Fruit fly (Drosophila melanogaster) whole organism, embryonic: ENCODE data around the gene H15.
A peak's percentile ranks its signal among the peaks of the same experiment; 100 is the strongest.

ENCODE experiments used
- ATbp ChIP-seq: fragments of 200-800 bp; sonication (Bioruptor generic); optimal IDR thresholded peaks from 2 replicates; lab custom pipeline; 2017; ENCODE audit warnings: missing biosample characterization, mild to moderate bottlenecking, missing genetic modification characterization, missing genetic modification reagents
- Ada2b ChIP-seq: fragments of 200-800 bp; sonication (Bioruptor generic); IDR thresholded peaks from 2 replicates; pipeline ENCODE4 v1.3.6; 2022; ENCODE audit warnings: missing biosample characterization, missing genetic modification characterization
- Blimp-1 ChIP-seq: fragments of 200-800 bp; sonication (Bioruptor generic); optimal IDR thresholded peaks from 3 replicates; lab custom pipeline; 2018; ENCODE audit warnings: missing biosample characterization, missing genetic modification characterization, mild to moderate bottlenecking, moderate library complexity, missing genetic modification reagents
- CG10462 ChIP-seq: fragments of 200-800 bp; sonication (Bioruptor generic); optimal IDR thresholded peaks from 2 replicates; lab custom pipeline; 2016; ENCODE audit warnings: missing biosample characterization, missing genetic modification characterization
- CG10959 ChIP-seq: fragments of 200-800 bp; sonication (Bioruptor generic); IDR thresholded peaks from 2 replicates; pipeline ENCODE4 v1.3.6; 2022; ENCODE audit warnings: missing biosample characterization, missing genetic modification characterization
- CG11504 ChIP-seq: fragments of 200-800 bp; sonication (Bioruptor generic); optimal IDR thresholded peaks from 3 replicates; lab custom pipeline; 2019; ENCODE audit warnings: missing biosample characterization, mild to moderate bottlenecking, missing genetic modification characterization, moderate library complexity
- CG11560 ChIP-seq: fragments of 200-800 bp; sonication (Bioruptor generic); IDR thresholded peaks from 3 replicates; pipeline ENCODE4 v1.3.6; 2022; ENCODE audit warnings: missing biosample characterization, missing genetic modification characterization
- CG11723 ChIP-seq: fragments of 200-800 bp; sonication (Bioruptor generic); optimal IDR thresholded peaks from 2 replicates; lab custom pipeline; 2017; ENCODE audit warnings: missing biosample characterization, mild to moderate bottlenecking, missing genetic modification characterization
- CG12236 ChIP-seq: fragments of 200-800 bp; sonication (Bioruptor generic); optimal IDR thresholded peaks from 2 replicates; lab custom pipeline; 2016; ENCODE audit warnings: missing biosample characterization, missing genetic modification characterization
- CG13424 ChIP-seq: fragments of 200-800 bp; sonication (Bioruptor generic); optimal IDR thresholded peaks from 2 replicates; lab custom pipeline; 2019; ENCODE audit warnings: missing biosample characterization, mild to moderate bottlenecking, missing genetic modification characterization, moderate library complexity
- CG14710 ChIP-seq: fragments of 200-800 bp; sonication (Bioruptor generic); optimal IDR thresholded peaks from 3 replicates; lab custom pipeline; 2019; ENCODE audit warnings: missing biosample characterization, mild to moderate bottlenecking, missing genetic modification characterization, moderate library complexity
- CG1603 ChIP-seq: fragments of 200-800 bp; sonication (Bioruptor generic); optimal IDR thresholded peaks from 2 replicates; lab custom pipeline; 2019; ENCODE audit warnings: missing biosample characterization, mild to moderate bottlenecking, missing genetic modification characterization, moderate library complexity
- CG17802 ChIP-seq: fragments of 200-800 bp; sonication (Bioruptor generic); optimal IDR thresholded peaks from 2 replicates; lab custom pipeline; 2018; ENCODE audit warnings: missing biosample characterization, mild to moderate bottlenecking, missing genetic modification characterization, moderate library complexity
- CG2712 ChIP-seq: fragments of 200-800 bp; optimal IDR thresholded peaks from 3 replicates; lab custom pipeline; 2019; ENCODE audit warnings: missing biosample characterization, mild to moderate bottlenecking, missing genetic modification characterization, moderate library complexity
- CG31441 ChIP-seq: fragments of 200-800 bp; sonication (Bioruptor generic); IDR thresholded peaks from 2 replicates; pipeline ENCODE4 v1.3.6; 2022; ENCODE audit warnings: missing biosample characterization, missing genetic modification characterization
- CG3281 ChIP-seq: fragments of 200-800 bp; sonication (Bioruptor generic); optimal IDR thresholded peaks from 3 replicates; lab custom pipeline; 2017; ENCODE audit warnings: missing biosample characterization, mild to moderate bottlenecking, missing genetic modification characterization
- CG6791 ChIP-seq: fragments of 200-800 bp; sonication (Bioruptor generic); IDR thresholded peaks from 3 replicates; pipeline ENCODE4 v1.3.6; 2022; ENCODE audit warnings: missing biosample characterization, missing genetic modification characterization; ENCODE audit not compliant: partially characterized antibody
- CG7271 ChIP-seq: fragments of 200-800 bp; sonication (Bioruptor generic); optimal IDR thresholded peaks from 2 replicates; lab custom pipeline; 2018; ENCODE audit warnings: missing biosample characterization, mild to moderate bottlenecking, missing genetic modification characterization, moderate library complexity
- CG7839 ChIP-seq: fragments of 200-800 bp; sonication (Bioruptor generic); optimal IDR thresholded peaks from 3 replicates; lab custom pipeline; 2018; ENCODE audit warnings: missing biosample characterization, mild to moderate bottlenecking, missing genetic modification characterization, moderate library complexity
- CG8388 ChIP-seq: fragments of 200-800 bp; sonication (Bioruptor generic); optimal IDR thresholded peaks from 2 replicates; lab custom pipeline; 2019; ENCODE audit warnings: missing biosample characterization, mild to moderate bottlenecking, missing genetic modification characterization, moderate library complexity
- Elba2 ChIP-seq: fragments of 200-800 bp; sonication (Bioruptor generic); optimal IDR thresholded peaks from 3 replicates; lab custom pipeline; 2016; ENCODE audit warnings: missing biosample characterization, missing genetic modification characterization
- H15 ChIP-seq: fragments of 200-800 bp; sonication (Bioruptor generic); IDR thresholded peaks from 3 replicates; pipeline ENCODE4 v1.3.6; 2022; ENCODE audit warnings: missing biosample characterization, missing genetic modification characterization
- HHEX ChIP-seq: fragments of 200-800 bp; sonication (Bioruptor generic); optimal IDR thresholded peaks from 3 replicates; lab custom pipeline; 2017; ENCODE audit warnings: missing biosample characterization, mild to moderate bottlenecking, missing genetic modification characterization, missing genetic modification reagents
- HLH3B ChIP-seq: fragments of 200-800 bp; sonication (Bioruptor generic); IDR thresholded peaks from 2 replicates; pipeline ENCODE4 v1.3.6; 2022; ENCODE audit warnings: missing biosample characterization, missing genetic modification characterization
- Hr39 ChIP-seq: fragments of >200 bp; optimal IDR thresholded peaks from 2 replicates; lab custom pipeline; 2017
- MESR4 ChIP-seq: fragments of 200-800 bp; sonication (Bioruptor generic); optimal IDR thresholded peaks from 2 replicates; lab custom pipeline; 2018; ENCODE audit warnings: missing biosample characterization, mild to moderate bottlenecking, missing genetic modification characterization, moderate library complexity
- Mad ChIP-seq: fragments of 200-800 bp; sonication (Bioruptor generic); optimal IDR thresholded peaks from 2 replicates; lab custom pipeline; 2016; ENCODE audit warnings: missing biosample characterization, missing genetic modification characterization
- Nf-YA ChIP-seq: fragments of 200-800 bp; sonication (Bioruptor generic); IDR thresholded peaks from 2 replicates; pipeline ENCODE4 v1.3.6; 2022; ENCODE audit warnings: missing biosample characterization, missing genetic modification characterization
- Nf-YC ChIP-seq: fragments of 200-800 bp; optimal IDR thresholded peaks from 3 replicates; lab custom pipeline; 2019; ENCODE audit warnings: missing biosample characterization, mild to moderate bottlenecking, missing genetic modification characterization, moderate library complexity
- Sox100B ChIP-seq: fragments of 200-800 bp; sonication (Bioruptor generic); optimal IDR thresholded peaks from 3 replicates; lab custom pipeline; 2018; ENCODE audit warnings: missing biosample characterization, mild to moderate bottlenecking, missing genetic modification characterization
- Spps ChIP-seq: fragments of 200-800 bp; sonication (Bioruptor generic); optimal IDR thresholded peaks from 2 replicates; lab custom pipeline; 2018; ENCODE audit warnings: missing biosample characterization, mild to moderate bottlenecking, missing genetic modification characterization
- ara ChIP-seq: fragments of 200-800 bp; sonication (Bioruptor generic); IDR thresholded peaks from 2 replicates; pipeline ENCODE4 v1.3.6; 2022; ENCODE audit warnings: missing biosample characterization, missing genetic modification characterization
- bsh ChIP-seq, 2 experiments: fragments of 200-800 bp; sonication (Bioruptor generic); optimal IDR thresholded peaks; 2 replicates each; lab custom pipeline; 2017 to 2018; ENCODE audit warnings: mild to moderate bottlenecking in 2 of 2, missing biosample characterization in 2 of 2, missing genetic modification characterization in 2 of 2, moderate library complexity in 1 of 2
- eve ChIP-seq, 2 experiments: fragments of >200 bp; optimal IDR thresholded peaks; 2 replicates each; lab custom pipeline; 2017; ENCODE audit warnings: missing biosample characterization in 2 of 2, missing genetic modification characterization in 2 of 2
- ewg ChIP-seq: fragments of 200-800 bp; sonication (Bioruptor generic); optimal IDR thresholded peaks from 3 replicates; lab custom pipeline; 2017; ENCODE audit warnings: mild to moderate bottlenecking, missing biosample characterization, missing genetic modification reagents, missing genetic modification characterization
- eyg ChIP-seq: fragments of 200-800 bp; sonication (Bioruptor generic); optimal IDR thresholded peaks from 3 replicates; lab custom pipeline; 2016; ENCODE audit warnings: missing biosample characterization, missing genetic modification characterization
- lola ChIP-seq, 3 experiments: fragments of >200 bp in 2 of 3; fragments of 200-800 bp in 1 of 3; sonication (Bioruptor generic) in 1 of 3; optimal IDR thresholded peaks; 2 replicates each; lab custom pipeline; 2017 to 2019; ENCODE audit warnings: missing biosample characterization in 3 of 3, missing genetic modification characterization in 3 of 3, mild to moderate bottlenecking in 1 of 3, moderate library complexity in 1 of 3
- mam ChIP-seq: fragments of 200-800 bp; sonication (Bioruptor generic); optimal IDR thresholded peaks from 3 replicates; lab custom pipeline; 2016; ENCODE audit warnings: missing biosample characterization, missing genetic modification characterization
- org-1 ChIP-seq: fragments of 200-800 bp; sonication (Bioruptor generic); optimal IDR thresholded peaks from 2 replicates; lab custom pipeline; 2017; ENCODE audit warnings: missing biosample characterization, missing genetic modification characterization
- prd ChIP-seq, 3 experiments: fragments of >200 bp in 2 of 3; fragments of 200-800 bp in 1 of 3; sonication (Bioruptor generic) in 1 of 3; optimal IDR thresholded peaks in 2 of 3; IDR thresholded peaks in 1 of 3; 2 replicates in 2 of 3; 3 replicates in 1 of 3; pipeline versions ENCODE4 v1.3.6 to Lab custom; 2017 to 2022; ENCODE audit warnings: missing biosample characterization in 1 of 3, missing genetic modification characterization in 1 of 3
- ranshi ChIP-seq: fragments of 200-800 bp; sonication (Bioruptor generic); IDR thresholded peaks from 2 replicates; pipeline ENCODE4 v1.3.6; 2022; ENCODE audit warnings: missing biosample characterization, missing genetic modification characterization
- row ChIP-seq: fragments of 200-800 bp; sonication (Bioruptor generic); IDR thresholded peaks from 3 replicates; pipeline ENCODE4 v1.3.6; 2022; ENCODE audit warnings: missing biosample characterization, missing genetic modification characterization
- trem ChIP-seq: fragments of 200-800 bp; optimal IDR thresholded peaks from 3 replicates; lab custom pipeline; 2019; ENCODE audit warnings: missing biosample characterization, mild to moderate bottlenecking, missing genetic modification characterization, moderate library complexity
- unpg ChIP-seq: fragments of 200-800 bp; sonication (Bioruptor generic); optimal IDR thresholded peaks from 3 replicates; lab custom pipeline; 2018; ENCODE audit warnings: missing biosample characterization, mild to moderate bottlenecking, missing genetic modification characterization, moderate library complexity
- vnd ChIP-seq: fragments of 200-800 bp; sonication (Bioruptor generic); IDR thresholded peaks from 3 replicates; pipeline ENCODE4 v1.3.6; 2022; ENCODE audit warnings: missing biosample characterization, missing genetic modification characterization; ENCODE audit not compliant: partially characterized antibody
- wor ChIP-seq: fragments of 200-800 bp; sonication (Bioruptor generic); IDR thresholded peaks from 2 replicates; pipeline ENCODE4 v1.3.6; 2022; ENCODE audit warnings: missing biosample characterization, missing genetic modification characterization
- zen ChIP-seq: fragments of 200-800 bp; sonication (Bioruptor generic); optimal IDR thresholded peaks from 3 replicates; lab custom pipeline; 2018; ENCODE audit warnings: missing biosample characterization, mild to moderate bottlenecking, missing genetic modification characterization, moderate library complexity

The H15 gene

DNA sequence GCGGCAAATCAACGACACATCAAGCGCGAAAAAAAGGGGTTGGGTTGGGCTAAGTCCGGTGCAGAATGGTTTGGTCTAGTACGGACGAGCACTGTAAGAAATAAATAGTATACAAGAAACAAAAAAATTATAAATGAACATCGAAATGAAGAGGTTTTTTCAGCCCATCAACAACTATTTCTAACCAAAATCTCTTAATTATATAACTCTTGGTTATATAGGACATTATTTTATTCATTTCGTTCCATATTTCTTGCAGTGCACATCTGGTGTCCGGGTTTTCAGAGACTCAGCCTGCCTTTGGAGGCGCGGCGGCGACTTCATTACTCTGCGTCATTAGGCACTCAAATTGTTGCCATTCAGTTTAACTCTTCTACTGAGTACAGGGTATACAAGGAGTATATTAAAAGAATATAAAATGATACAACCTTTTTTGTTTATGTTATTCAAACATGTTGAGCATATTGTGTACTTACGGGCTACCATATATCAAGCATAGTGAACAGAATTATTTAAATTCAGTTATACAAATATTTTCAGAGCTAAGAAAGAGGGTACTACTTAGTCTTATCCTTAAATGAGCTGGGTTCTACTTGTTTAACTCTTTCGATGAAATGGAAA lies 29.4 kb downstream of the H15 start (continued):
- TF ChIP-seq ATbp (GFP tag; lab: Kevin White, UChicago) (no peak), Ada2b (GFP tag; lab: Robert Waterston, UW) (no peak), bsh (GFP tag; optimal IDR thresholded peaks at IDR 0.05; lab: Kevin White, UChicago) (peak in 1 of 2 experiments; percentile 39), Hr39 (no peak), Nf-YA (GFP tag; lab: Robert Waterston, UW) (no peak), row (GFP tag; lab: Robert Waterston, UW) (peak; percentile 45), ewg (GFP tag; lab: Kevin White, UChicago) (no peak), H15 (GFP tag; lab: Robert Waterston, UW) (0 out of 3 replicates have a peak, but pooled peaks have one; percentile 57), CG14710 (tag; lab: Kevin White, UChicago) (peak; percentile 30), CG2712 (tag; lab: Kevin White, UChicago) (peak; percentile 62), eve (GFP tag; optimal IDR thresholded peaks at IDR 0.05; lab: Kevin White, UChicago) (peak in 1 of 2 experiments; percentile 66), CG17802 (no peak), CG1603 (peak; percentile 11)

DNA sequence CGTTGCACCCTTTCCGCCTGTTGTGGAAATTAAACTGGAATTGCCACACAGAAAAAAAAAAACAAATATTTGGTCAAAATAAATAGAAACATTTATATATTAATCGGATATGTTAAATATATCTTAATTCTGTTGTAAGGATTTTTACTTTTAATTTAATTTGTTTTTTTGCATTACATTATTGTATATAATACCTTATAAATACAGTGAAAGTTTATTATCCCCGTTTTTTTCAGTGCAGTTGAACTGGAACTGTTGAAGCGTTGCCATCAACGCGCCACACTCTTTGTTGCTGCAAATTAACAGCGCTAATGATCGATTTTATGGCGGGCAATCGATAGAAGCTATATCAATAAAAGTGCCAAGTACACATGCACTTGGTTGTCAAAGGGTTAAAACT lies 30.2 kb downstream of the H15 start:
- TF ChIP-seq vnd (GFP tag; lab: Robert Waterston, UW) (no peak), Nf-YC (tag; lab: Kevin White, UChicago) (no peak), H15 (GFP tag; lab: Robert Waterston, UW) (peak; percentile 28; the same call in 1 of the 3 replicates), mam (GFP tag; lab: Kevin White, UChicago) (no peak), CG3281 (GFP tag; lab: Kevin White, UChicago) (no peak), ranshi (GFP tag; lab: Robert Waterston, UW) (0 out of 2 replicates have a peak, but pooled peaks have one; percentile 20), CG13424 (tag; lab: Kevin White, UChicago) (no peak), prd (optimal IDR thresholded peaks at IDR 0.05; lab: Kevin White, UChicago) (no peak), prd (GFP tag; IDR thresholded peaks at IDR 0.05; lab: Robert Waterston, UW) (peak; percentile 42; the same call in 2 of the 3 replicates), CG11723 (GFP tag; lab: Kevin White, UChicago) (no peak), org-1 (no peak), trem (tag; lab: Kevin White, UChicago) (no peak), HLH3B (GFP tag; lab: Robert Waterston, UW) (0 out of 2 replicates have a peak, but pooled peaks have one; percentile 15), CG10959 (GFP tag; lab: Robert Waterston, UW) (0 out of 2 replicates have a peak, but pooled peaks have one; percentile 7), Spps (tag; lab: Kevin White, UChicago) (no peak), zen (tag; lab: Kevin White, UChicago) (peak; percentile 50), CG8388 (peak; percentile 7), wor (GFP tag; lab: Robert Waterston, UW) (no peak), Elba2 (GFP tag; lab: Kevin White, UChicago) (no peak), bsh (GFP tag; optimal IDR thresholded peaks at IDR 0.05; lab: Kevin White, UChicago) (peak in 1 of 2 experiments; percentile 36), ara (no peak), CG12236 (GFP tag; lab: Kevin White, UChicago) (no peak), eve (GFP tag; optimal IDR thresholded peaks at IDR 0.05; lab: Kevin White, UChicago) (peak in 1 of 2 experiments; percentile 62), Blimp-1 (GFP tag; lab: Kevin White, UChicago) (peak; percentile 17), MESR4 (GFP tag; lab: Kevin White, UChicago) (no peak), CG31441 (GFP tag; lab: Robert Waterston, UW) (0 out of 2 replicates have a peak, but pooled peaks have one; percentile 16), eyg (GFP tag; lab: Kevin White, UChicago) (no peak), CG6791 (GFP tag; lab: Robert Waterston, UW) (no peak), Sox100B (GFP tag; lab: Kevin White, UChicago) (no peak), CG7839 (tag; lab: Kevin White, UChicago) (peak; percentile 7), lola (GFP tag; optimal IDR thresholded peaks at IDR 0.05; lab: Kevin White, UChicago) (peak in 1 of 3 experiments; percentile 23), HHEX (no peak), CG11504 (tag; lab: Kevin White, UChicago) (peak; percentile 40), unpg (GFP tag; lab: Kevin White, UChicago) (peak; percentile 9), Mad (no peak), CG7271 (tag; lab: Kevin White, UChicago) (peak; percentile 5), CG10462 (GFP tag; lab: Kevin White, UChicago) (no peak), CG11560 (tag; lab: Robert Waterston, UW) (no peak)
